Worm (Caenorhabditis elegans) whole organism, young adult: Measurements from ENCODE around the gene clec-162.

Experiments
- B0019.2 ChIP-seq: fragments of 200-800 bp; sonication (Bioruptor generic); conservative IDR thresholded peaks from 2 replicates; pipeline ENCODE4 v1.3.6; 2022; ENCODE audit warnings: missing genetic modification reagents, missing genetic modification characterization, missing compliant biosample characterization
- B0336.3 ChIP-seq: fragments of 200-800 bp; sonication (Bioruptor generic); IDR thresholded peaks from 2 replicates; pipeline ENCODE4 v1.3.6; 2022; ENCODE audit warnings: missing genetic modification characterization, missing compliant biosample characterization
- F22D6.2 ChIP-seq: sonication (generic microtip); optimal IDR thresholded peaks from 2 replicates; lab custom pipeline; 2016; ENCODE audit warnings: mild to moderate bottlenecking, missing genetic modification characterization, missing compliant biosample characterization
- F33H1.4 ChIP-seq: fragments of 200-800 bp; sonication (Bioruptor generic); IDR thresholded peaks from 2 replicates; pipeline ENCODE4 v1.3.6; 2022; ENCODE audit warnings: missing genetic modification reagents, missing genetic modification characterization, missing compliant biosample characterization
- F57A8.1 ChIP-seq: fragments of 200-800 bp; sonication (Bioruptor generic); optimal IDR thresholded peaks from 2 replicates; lab custom pipeline; 2018; ENCODE audit warnings: mild to moderate bottlenecking, missing genetic modification characterization, moderate library complexity, missing compliant biosample characterization
- K11D2.4 ChIP-seq: fragments of 200-800 bp; sonication (Bioruptor generic); IDR thresholded peaks from 2 replicates; pipeline ENCODE4 v1.3.6; 2022; ENCODE audit warnings: missing genetic modification reagents, missing genetic modification characterization, missing compliant biosample characterization
- K12H6.12 ChIP-seq: fragments of 200-800 bp; sonication (Bioruptor generic); optimal IDR thresholded peaks from 2 replicates; lab custom pipeline; 2018; ENCODE audit warnings: mild to moderate bottlenecking, missing genetic modification characterization, missing compliant biosample characterization
- Y53G8AR.9 ChIP-seq: fragments of 200-800 bp; sonication (Bioruptor generic); conservative IDR thresholded peaks from 2 replicates; pipeline ENCODE4 v1.3.6; 2022; ENCODE audit warnings: missing genetic modification reagents, missing genetic modification characterization, missing compliant biosample characterization
- Y56A3A.18 ChIP-seq: fragments of 200-800 bp; sonication (Bioruptor generic); IDR thresholded peaks from 2 replicates; pipeline ENCODE4 v1.3.6; 2022; ENCODE audit warnings: missing genetic modification reagents, missing genetic modification characterization, missing compliant biosample characterization
- Y79H2A.3 ChIP-seq: fragments of 200-800 bp; sonication (Bioruptor generic); conservative IDR thresholded peaks from 2 replicates; pipeline ENCODE4 v1.3.6; 2022; ENCODE audit warnings: missing genetic modification reagents, missing genetic modification characterization, missing compliant biosample characterization
- aptf-3 ChIP-seq: fragments of 200-800 bp; sonication (Bioruptor generic); IDR thresholded peaks from 2 replicates; pipeline ENCODE4 v1.3.6; 2022; ENCODE audit warnings: missing genetic modification characterization, missing compliant biosample characterization
- bed-2 ChIP-seq: fragments of 200-800 bp; sonication (Bioruptor generic); IDR thresholded peaks from 2 replicates; pipeline ENCODE4 v1.3.6; 2022; ENCODE audit warnings: missing genetic modification reagents, missing genetic modification characterization, missing compliant biosample characterization
- ceh-100 ChIP-seq: fragments of 200-800 bp; sonication (Bioruptor generic); IDR thresholded peaks from 2 replicates; pipeline ENCODE4 v1.3.6; 2022; ENCODE audit warnings: missing genetic modification reagents, missing genetic modification characterization, missing compliant biosample characterization
- ceh-91 ChIP-seq: fragments of 200-800 bp; sonication (Bioruptor generic); IDR thresholded peaks from 2 replicates; pipeline ENCODE4 v1.3.6; 2022; ENCODE audit warnings: missing genetic modification reagents, missing genetic modification characterization, missing compliant biosample characterization
- chd-7 ChIP-seq: sonication (generic microtip); optimal IDR thresholded peaks from 2 replicates; lab custom pipeline; 2016; ENCODE audit warnings: mild to moderate bottlenecking, missing genetic modification characterization, moderate library complexity, missing compliant biosample characterization
- efl-1 ChIP-seq: fragments of 150-350 bp; optimal IDR thresholded peaks from 2 replicates; lab custom pipeline; 2014; ENCODE audit warnings: missing biosample characterization, missing genetic modification reagents, missing genetic modification characterization
- egl-18 ChIP-seq: fragments of 200-800 bp; sonication (Bioruptor generic); IDR thresholded peaks from 2 replicates; pipeline ENCODE4 v1.3.6; 2022; ENCODE audit warnings: missing genetic modification reagents, missing genetic modification characterization, missing compliant biosample characterization
- egl-44 ChIP-seq: fragments of 200-800 bp; sonication (Bioruptor generic); IDR thresholded peaks from 2 replicates; pipeline ENCODE4 v1.3.6; 2022; ENCODE audit warnings: missing genetic modification reagents, missing genetic modification characterization, missing compliant biosample characterization
- ekl-4 ChIP-seq: fragments of 200-800 bp; sonication (Bioruptor generic); IDR thresholded peaks from 2 replicates; pipeline ENCODE4 v1.3.6; 2022; ENCODE audit warnings: missing genetic modification reagents, missing genetic modification characterization, missing compliant biosample characterization
- hmg-1.2 ChIP-seq: fragments of 200-800 bp; sonication (Bioruptor generic); IDR thresholded peaks from 2 replicates; pipeline ENCODE4 v1.3.6; 2022; ENCODE audit warnings: missing genetic modification reagents, missing genetic modification characterization, missing compliant biosample characterization
- hrde-1 ChIP-seq: sonication (generic microtip); optimal IDR thresholded peaks from 2 replicates; lab custom pipeline; 2016; ENCODE audit warnings: missing genetic modification characterization, mild to moderate bottlenecking, missing compliant biosample characterization, moderate library complexity, missing genotype, missing genetic modification reagents, borderline replicate concordance
- hsf-1 ChIP-seq: fragments of 200-800 bp; sonication (Bioruptor generic); IDR thresholded peaks from 2 replicates; pipeline ENCODE4 v1.3.6; 2022; ENCODE audit warnings: missing genetic modification reagents, missing genetic modification characterization, missing compliant biosample characterization
- let-607 ChIP-seq, 2 experiments: fragments of 200-800 bp in 1 of 2; sonication (Bioruptor generic) in 1 of 2; sonication (generic microtip) in 1 of 2; optimal IDR thresholded peaks; 2 replicates each; lab custom pipeline; 2016 to 2018; ENCODE audit warnings: mild to moderate bottlenecking in 2 of 2, missing compliant biosample characterization in 2 of 2, missing genetic modification characterization in 2 of 2, moderate library complexity in 2 of 2, missing genotype in 1 of 2
- lin-26 ChIP-seq: fragments of 200-800 bp; sonication (Bioruptor generic); IDR thresholded peaks from 2 replicates; pipeline ENCODE4 v1.3.6; 2022; ENCODE audit warnings: missing genetic modification reagents, missing genetic modification characterization, missing compliant biosample characterization
- lin-54 ChIP-seq: fragments of 200-800 bp; sonication (Bioruptor generic); optimal IDR thresholded peaks from 2 replicates; lab custom pipeline; 2018; ENCODE audit warnings: mild to moderate bottlenecking, missing genetic modification characterization, missing compliant biosample characterization
- lir-1 ChIP-seq: fragments of 200-800 bp; sonication (Bioruptor generic); conservative IDR thresholded peaks from 2 replicates; pipeline ENCODE4 v1.3.6; 2022; ENCODE audit warnings: missing genetic modification reagents, missing genetic modification characterization, missing compliant biosample characterization
- lsl-1 ChIP-seq: fragments of 200-800 bp; sonication (Bioruptor generic); optimal IDR thresholded peaks from 2 replicates; lab custom pipeline; 2018; ENCODE audit warnings: mild to moderate bottlenecking, missing genetic modification characterization, moderate library complexity, missing compliant biosample characterization
- lsy-27 ChIP-seq: sonication (generic microtip); optimal IDR thresholded peaks from 2 replicates; lab custom pipeline; 2017; ENCODE audit warnings: missing genetic modification characterization, mild to moderate bottlenecking, missing compliant biosample characterization, antibody characterized with exemption, missing genotype, borderline replicate concordance; ENCODE audit not compliant: insufficient read depth
- madf-3 ChIP-seq: fragments of 200-800 bp; sonication (Bioruptor generic); IDR thresholded peaks from 2 replicates; pipeline ENCODE4 v1.3.6; 2022; ENCODE audit warnings: missing genetic modification reagents, missing genetic modification characterization, missing compliant biosample characterization
- madf-6 ChIP-seq: fragments of 200-800 bp; sonication (Bioruptor generic); IDR thresholded peaks from 2 replicates; pipeline ENCODE4 v1.3.6; 2022; ENCODE audit warnings: missing genetic modification reagents, missing genetic modification characterization, missing compliant biosample characterization
- madf-8 ChIP-seq: fragments of 200-800 bp; sonication (Bioruptor generic); conservative IDR thresholded peaks from 2 replicates; pipeline ENCODE4 v1.3.6; 2022; ENCODE audit warnings: missing genetic modification reagents, missing genetic modification characterization, missing compliant biosample characterization
- mes-4 ChIP-seq: sonication (generic microtip); optimal IDR thresholded peaks from 2 replicates; lab custom pipeline; 2016; ENCODE audit warnings: missing genotype, missing genetic modification characterization, missing compliant biosample characterization
- mxl-1 ChIP-seq: sonication (generic microtip); optimal IDR thresholded peaks from 2 replicates; lab custom pipeline; 2016; ENCODE audit warnings: missing genetic modification characterization, missing compliant biosample characterization
- nfya-2 ChIP-seq: fragments of 200-800 bp; sonication (Bioruptor generic); IDR thresholded peaks from 2 replicates; pipeline ENCODE4 v1.3.6; 2022; ENCODE audit warnings: missing genetic modification reagents, missing genetic modification characterization, missing compliant biosample characterization
- nhr-27 ChIP-seq: fragments of 200-800 bp; sonication (Bioruptor generic); optimal IDR thresholded peaks from 2 replicates; lab custom pipeline; 2018; ENCODE audit warnings: mild to moderate bottlenecking, missing genetic modification characterization, moderate library complexity, missing compliant biosample characterization
- nhr-90 ChIP-seq: sonication (generic microtip); optimal IDR thresholded peaks from 2 replicates; lab custom pipeline; 2016; ENCODE audit warnings: missing genotype, mild to moderate bottlenecking, missing genetic modification characterization, missing compliant biosample characterization
- rec-8 ChIP-seq, 2 experiments: sonication (generic microtip); optimal IDR thresholded peaks; 2 replicates each; lab custom pipeline; 2016; ENCODE audit warnings: mild to moderate bottlenecking in 2 of 2, missing genetic modification characterization in 2 of 2, missing genetic modification reagents in 2 of 2, missing genotype in 2 of 2, missing biosample characterization in 1 of 2, missing compliant biosample characterization in 1 of 2, moderate library complexity in 1 of 2
- snpc-3.4 ChIP-seq: sonication (generic microtip); optimal IDR thresholded peaks from 2 replicates; lab custom pipeline; 2017; ENCODE audit warnings: missing genetic modification characterization, mild to moderate bottlenecking, missing compliant biosample characterization, antibody characterized with exemption, moderate library complexity, missing genotype, missing genetic modification reagents
- snpc-4 ChIP-seq, 5 experiments: fragments of 150-350 bp in 1 of 5; sonication (generic microtip) in 4 of 5; optimal IDR thresholded peaks; 2 replicates each; lab custom pipeline; 2014 to 2018; ENCODE audit warnings: missing genetic modification characterization in 5 of 5, missing biosample characterization in 3 of 5, antibody characterized with exemption in 2 of 5, mild to moderate bottlenecking in 2 of 5, missing compliant biosample characterization in 2 of 5, missing genotype in 2 of 5, moderate library complexity in 2 of 5, missing genetic modification reagents in 1 of 5
- unc-130 ChIP-seq: sonication (generic microtip); optimal IDR thresholded peaks from 2 replicates; lab custom pipeline; 2016; ENCODE audit warnings: missing genetic modification reagents, missing genetic modification characterization, missing compliant biosample characterization
- xnd-1 ChIP-seq: sonication (generic microtip); optimal IDR thresholded peaks from 2 replicates; lab custom pipeline; 2016; ENCODE audit warnings: missing genotype, missing genetic modification reagents, missing genetic modification characterization, missing compliant biosample characterization
- zfh-2 ChIP-seq: fragments of 200-800 bp; sonication (Bioruptor generic); conservative IDR thresholded peaks from 2 replicates; pipeline ENCODE4 v1.3.6; 2022; ENCODE audit warnings: missing genetic modification reagents, missing genetic modification characterization, missing compliant biosample characterization
- ztf-25 ChIP-seq: fragments of 200-800 bp; sonication (Bioruptor generic); IDR thresholded peaks from 2 replicates; pipeline ENCODE4 v1.3.6; 2022; ENCODE audit warnings: missing genetic modification reagents, missing genetic modification characterization, missing compliant biosample characterization
- ztf-6 ChIP-seq: fragments of 200-800 bp; sonication (Bioruptor generic); IDR thresholded peaks from 2 replicates; pipeline ENCODE4 v1.3.6; 2022; ENCODE audit warnings: missing genetic modification reagents, missing genetic modification characterization, missing compliant biosample characterization

Gene clec-162

DNA sequence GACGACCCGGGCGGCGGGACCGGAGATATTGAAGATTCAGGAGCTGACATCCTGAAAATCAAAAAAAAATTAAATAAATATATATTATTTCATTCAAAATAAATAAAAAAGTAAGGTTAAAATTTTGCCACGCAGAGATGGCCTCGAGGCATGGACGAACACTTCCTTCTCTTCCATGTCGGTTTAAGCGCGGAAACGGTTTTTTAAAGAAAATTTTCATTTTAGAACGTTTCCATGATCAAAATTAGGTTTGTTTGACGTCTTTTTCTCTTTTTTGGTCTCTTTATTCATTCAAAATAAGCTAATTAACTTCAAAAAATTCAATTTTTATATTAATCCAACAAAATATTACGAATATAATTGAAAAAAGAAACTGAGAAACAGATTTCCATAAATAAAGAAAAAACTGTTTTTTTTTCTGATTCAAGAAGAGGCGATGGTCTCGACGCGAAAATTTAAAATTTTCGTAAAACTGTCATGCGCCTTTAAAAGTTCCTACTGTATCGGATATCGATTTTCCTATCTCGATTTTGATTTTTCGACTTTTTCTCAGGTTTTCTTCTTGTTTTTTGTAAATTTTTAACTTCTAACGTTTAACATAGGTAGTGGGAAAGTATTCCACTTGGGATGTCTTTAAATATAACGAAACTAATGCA is 37.2 kb upstream of the clec-162 start, which contains the start of gene gcc-2:
Gene gcc-2, minus strand, starts transcription at position 51 of the 656 bp plus-strand sequence.
- peak; percentile 16 for TF ChIP-seq efl-1 (GFP tag; lab: Kevin White, UChicago)
- TF ChIP-seq F33H1.4 (GFP tag; lab: Robert Waterston, UW), result peak; percentile 81
- TF ChIP-seq K11D2.4 (GFP tag; lab: Robert Waterston, UW), result no peak
- peak; percentile 3 for TF ChIP-seq lin-54 (GFP tag; lab: Kevin White, UChicago)
- peak; percentile 79 for TF ChIP-seq lsl-1
- TF ChIP-seq snpc-3.4 (tag; lab: Kevin White, UChicago), result peak; percentile 34
- peak; percentile 64 for TF ChIP-seq xnd-1 (tag; lab: Kevin White, UChicago)
- peak; percentile 50 for TF ChIP-seq madf-8
- no peak for TF ChIP-seq bed-2 (GFP tag; lab: Robert Waterston, UW)
- no peak for TF ChIP-seq mes-4
- peak; percentile 76 for TF ChIP-seq madf-6

DNA sequence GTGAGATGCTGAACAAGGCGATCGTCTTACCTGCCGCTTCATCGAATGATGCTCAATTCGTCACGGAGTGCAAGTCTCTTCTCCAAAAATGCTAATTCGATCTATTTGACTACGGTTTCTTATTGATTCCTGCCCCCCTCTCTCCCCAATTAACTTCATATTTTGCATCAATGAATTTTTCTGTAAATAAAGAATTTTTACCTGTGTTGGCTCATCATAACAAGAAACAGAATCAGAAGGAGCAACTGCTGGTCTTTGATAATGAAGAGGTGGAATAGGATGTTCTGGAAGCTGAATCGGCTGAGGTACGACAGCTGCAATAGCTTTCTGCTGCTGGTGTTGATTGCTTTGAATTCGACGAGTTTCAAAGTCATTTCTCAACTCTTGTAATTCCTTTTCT is 35.2 kb upstream of the clec-162 start:
- TF ChIP-seq ztf-6 (GFP tag; lab: Robert Waterston, UW) (no peak), hmg-1.2 (GFP tag; lab: Robert Waterston, UW) (peak; percentile 15; the same call in 1 of the 2 replicates), madf-6 (peak; percentile 49), madf-3 (peak; percentile 44; the same call in 1 of the 2 replicates), Y79H2A.3 (GFP tag; lab: Robert Waterston, UW) (no peak), unc-130 (GFP tag; lab: Kevin White, UChicago) (no peak), rec-8 (tag; optimal IDR thresholded peaks at IDR 0.05; lab: Kevin White, UChicago) (no peak), K12H6.12 (tag; lab: Kevin White, UChicago) (no peak), zfh-2 (GFP tag; lab: Robert Waterston, UW) (no peak), snpc-4 (GFP tag; optimal IDR thresholded peaks at IDR 0.05; lab: Kevin White, UChicago) (no peak), snpc-4 (tag; optimal IDR thresholded peaks at IDR 0.05; lab: Kevin White, UChicago) (no peak), snpc-3.4 (tag; lab: Kevin White, UChicago) (no peak), B0336.3 (peak; percentile 51; the same call in 1 of the 2 replicates), egl-18 (GFP tag; lab: Robert Waterston, UW) (no peak), aptf-3 (GFP tag; lab: Robert Waterston, UW) (no peak), Y53G8AR.9 (GFP tag; lab: Robert Waterston, UW) (0 out of 2 replicates have a peak, but pooled peaks have one; percentile 18), ceh-100 (GFP tag; lab: Robert Waterston, UW) (peak; percentile 46; the same call in 1 of the 2 replicates), Y56A3A.18 (GFP tag; lab: Robert Waterston, UW) (no peak), hsf-1 (GFP tag; lab: Robert Waterston, UW) (0 out of 2 replicates have a peak, but pooled peaks have one; percentile 58), chd-7 (no peak), mxl-1 (tag; lab: Kevin White, UChicago) (no peak), nhr-90 (tag; lab: Kevin White, UChicago) (no peak), F57A8.1 (no peak), ceh-91 (GFP tag; lab: Robert Waterston, UW) (no peak), hrde-1 (tag; lab: Kevin White, UChicago) (peak; percentile 75), lin-26 (GFP tag; lab: Robert Waterston, UW) (peak; percentile 38; the same call in 1 of the 2 replicates), nfya-2 (GFP tag; lab: Robert Waterston, UW) (no peak), F22D6.2 (tag; lab: Kevin White, UChicago) (no peak), lsy-27 (no peak), lir-1 (GFP tag; lab: Robert Waterston, UW) (no peak), K11D2.4 (GFP tag; lab: Robert Waterston, UW) (no peak), let-607 (tag; optimal IDR thresholded peaks at IDR 0.05; lab: Kevin White, UChicago) (no peak), egl-44 (GFP tag; lab: Robert Waterston, UW) (no peak), ekl-4 (GFP tag; lab: Robert Waterston, UW) (no peak), nhr-27 (tag; lab: Kevin White, UChicago) (no peak), ztf-25 (GFP tag; lab: Robert Waterston, UW) (0 out of 2 replicates have a peak, but pooled peaks have one; percentile 36), B0019.2 (GFP tag; lab: Robert Waterston, UW) (no peak)
